Worm (Caenorhabditis elegans) whole organism, young adult: ENCODE results near the gene agr-1.

Source experiments
- C06A6.2 ChIP-seq: fragments of 200-800 bp; sonication (Bioruptor generic); conservative IDR thresholded peaks from 2 replicates; pipeline ENCODE4 v1.3.6; 2022; ENCODE audit warnings: missing genetic modification characterization, missing compliant biosample characterization
- D2030.7 ChIP-seq: fragments of 200-800 bp; sonication (Bioruptor generic); IDR thresholded peaks from 2 replicates; pipeline ENCODE4 v1.3.6; 2022; ENCODE audit warnings: missing genetic modification reagents, missing genetic modification characterization, missing compliant biosample characterization
- F22D6.2 ChIP-seq: sonication (generic microtip); optimal IDR thresholded peaks from 2 replicates; lab custom pipeline; 2016; ENCODE audit warnings: mild to moderate bottlenecking, missing genetic modification characterization, missing compliant biosample characterization
- F37B4.10 ChIP-seq: fragments of 200-800 bp; sonication (Bioruptor generic); IDR thresholded peaks from 2 replicates; pipeline ENCODE4 v1.3.6; 2022; ENCODE audit warnings: missing genetic modification characterization, missing compliant biosample characterization
- F49E8.2 ChIP-seq: sonication (generic microtip); optimal IDR thresholded peaks from 3 replicates; lab custom pipeline; 2017; ENCODE audit warnings: missing genetic modification characterization, mild to moderate bottlenecking, missing compliant biosample characterization, antibody characterized with exemption, moderate library complexity; ENCODE audit not compliant: insufficient read depth
- T26A5.8 ChIP-seq: sonication (generic microtip); optimal IDR thresholded peaks from 2 replicates; lab custom pipeline; 2016; ENCODE audit warnings: missing genetic modification characterization, missing compliant biosample characterization
- cebp-1 ChIP-seq, 2 experiments: fragments of 200-800 bp in 1 of 2; sonication (Bioruptor generic) in 1 of 2; sonication (generic microtip) in 1 of 2; IDR thresholded peaks in 1 of 2; optimal IDR thresholded peaks in 1 of 2; 2 replicates each; pipeline versions ENCODE4 v1.3.6 to Lab custom; 2017 to 2022; ENCODE audit warnings: missing compliant biosample characterization in 2 of 2, missing genetic modification characterization in 2 of 2, mild to moderate bottlenecking in 1 of 2, missing genetic modification reagents in 1 of 2, moderate library complexity in 1 of 2
- cebp-2 ChIP-seq: fragments of 200-800 bp; sonication (Bioruptor generic); IDR thresholded peaks from 2 replicates; pipeline ENCODE4 v1.3.6; 2022; ENCODE audit warnings: missing genetic modification characterization, missing compliant biosample characterization
- ceh-91 ChIP-seq: fragments of 200-800 bp; sonication (Bioruptor generic); IDR thresholded peaks from 2 replicates; pipeline ENCODE4 v1.3.6; 2022; ENCODE audit warnings: missing genetic modification reagents, missing genetic modification characterization, missing compliant biosample characterization
- efl-1 ChIP-seq: fragments of 150-350 bp; optimal IDR thresholded peaks from 2 replicates; lab custom pipeline; 2014; ENCODE audit warnings: missing biosample characterization, missing genetic modification reagents, missing genetic modification characterization
- egl-18 ChIP-seq: fragments of 200-800 bp; sonication (Bioruptor generic); IDR thresholded peaks from 2 replicates; pipeline ENCODE4 v1.3.6; 2022; ENCODE audit warnings: missing genetic modification reagents, missing genetic modification characterization, missing compliant biosample characterization
- gei-17 ChIP-seq: fragments of 200-800 bp; sonication (Bioruptor generic); optimal IDR thresholded peaks from 2 replicates; lab custom pipeline; 2018; ENCODE audit warnings: mild to moderate bottlenecking, missing genetic modification characterization, missing compliant biosample characterization
- hsf-1 ChIP-seq: fragments of 200-800 bp; sonication (Bioruptor generic); IDR thresholded peaks from 2 replicates; pipeline ENCODE4 v1.3.6; 2022; ENCODE audit warnings: missing genetic modification reagents, missing genetic modification characterization, missing compliant biosample characterization
- lag-1 ChIP-seq: fragments of 200-800 bp; sonication (Bioruptor generic); IDR thresholded peaks from 2 replicates; pipeline ENCODE4 v1.3.6; 2022; ENCODE audit warnings: missing genetic modification reagents, missing genetic modification characterization, missing compliant biosample characterization
- lin-35 ChIP-seq, 3 experiments: fragments of 150-350 bp in 2 of 3; sonication (generic microtip) in 1 of 3; optimal IDR thresholded peaks; 2 replicates each; lab custom pipeline; 2014 to 2018; ENCODE audit warnings: missing biosample characterization in 3 of 3, missing genetic modification characterization in 3 of 3, missing genetic modification reagents in 3 of 3
- lin-40 ChIP-seq: sonication (generic microtip); optimal IDR thresholded peaks from 2 replicates; lab custom pipeline; 2016; ENCODE audit warnings: missing genetic modification characterization, mild to moderate bottlenecking, missing compliant biosample characterization, missing genotype, missing genetic modification reagents
- lsl-1 ChIP-seq: fragments of 200-800 bp; sonication (Bioruptor generic); optimal IDR thresholded peaks from 2 replicates; lab custom pipeline; 2018; ENCODE audit warnings: mild to moderate bottlenecking, missing genetic modification characterization, moderate library complexity, missing compliant biosample characterization
- madf-6 ChIP-seq: fragments of 200-800 bp; sonication (Bioruptor generic); IDR thresholded peaks from 2 replicates; pipeline ENCODE4 v1.3.6; 2022; ENCODE audit warnings: missing genetic modification reagents, missing genetic modification characterization, missing compliant biosample characterization
- madf-8 ChIP-seq: fragments of 200-800 bp; sonication (Bioruptor generic); conservative IDR thresholded peaks from 2 replicates; pipeline ENCODE4 v1.3.6; 2022; ENCODE audit warnings: missing genetic modification reagents, missing genetic modification characterization, missing compliant biosample characterization
- mes-4 ChIP-seq: sonication (generic microtip); optimal IDR thresholded peaks from 2 replicates; lab custom pipeline; 2016; ENCODE audit warnings: missing genotype, missing genetic modification characterization, missing compliant biosample characterization
- nhr-80 ChIP-seq: sonication (generic microtip); optimal IDR thresholded peaks from 2 replicates; lab custom pipeline; 2016; ENCODE audit warnings: missing genetic modification characterization, missing compliant biosample characterization
- pbrm-1 ChIP-seq: fragments of 200-800 bp; sonication (Bioruptor generic); IDR thresholded peaks from 2 replicates; pipeline ENCODE4 v1.3.6; 2022; ENCODE audit warnings: missing genetic modification reagents, missing genetic modification characterization, missing compliant biosample characterization
- snpc-1.1 ChIP-seq: sonication (generic microtip); optimal IDR thresholded peaks from 2 replicates; lab custom pipeline; 2017; ENCODE audit warnings: missing genetic modification characterization, mild to moderate bottlenecking, missing compliant biosample characterization, antibody characterized with exemption, moderate library complexity, missing genotype, missing genetic modification reagents; ENCODE audit not compliant: insufficient read depth
- snpc-1.3 ChIP-seq: sonication (generic microtip); optimal IDR thresholded peaks from 2 replicates; lab custom pipeline; 2017; ENCODE audit warnings: missing genetic modification characterization, mild to moderate bottlenecking, missing compliant biosample characterization, antibody characterized with exemption, moderate library complexity, missing genotype, missing genetic modification reagents; ENCODE audit not compliant: insufficient read depth
- snpc-4 ChIP-seq, 5 experiments: fragments of 150-350 bp in 1 of 5; sonication (generic microtip) in 4 of 5; optimal IDR thresholded peaks; 2 replicates each; lab custom pipeline; 2014 to 2018; ENCODE audit warnings: missing genetic modification characterization in 5 of 5, missing biosample characterization in 3 of 5, antibody characterized with exemption in 2 of 5, mild to moderate bottlenecking in 2 of 5, missing compliant biosample characterization in 2 of 5, missing genotype in 2 of 5, moderate library complexity in 2 of 5, missing genetic modification reagents in 1 of 5
- tbp1 ChIP-seq: fragments of 200-800 bp; sonication (Bioruptor generic); optimal IDR thresholded peaks from 2 replicates; lab custom pipeline; 2018; ENCODE audit warnings: mild to moderate bottlenecking, missing genetic modification characterization, missing compliant biosample characterization
- tlf-1 ChIP-seq: fragments of 200-800 bp; sonication (Bioruptor generic); optimal IDR thresholded peaks from 2 replicates; lab custom pipeline; 2018; ENCODE audit warnings: mild to moderate bottlenecking, missing genetic modification characterization, missing compliant biosample characterization
- xnd-1 ChIP-seq: sonication (generic microtip); optimal IDR thresholded peaks from 2 replicates; lab custom pipeline; 2016; ENCODE audit warnings: missing genotype, missing genetic modification reagents, missing genetic modification characterization, missing compliant biosample characterization
- ztf-25 ChIP-seq: fragments of 200-800 bp; sonication (Bioruptor generic); IDR thresholded peaks from 2 replicates; pipeline ENCODE4 v1.3.6; 2022; ENCODE audit warnings: missing genetic modification reagents, missing genetic modification characterization, missing compliant biosample characterization

Gene agr-1

DNA sequence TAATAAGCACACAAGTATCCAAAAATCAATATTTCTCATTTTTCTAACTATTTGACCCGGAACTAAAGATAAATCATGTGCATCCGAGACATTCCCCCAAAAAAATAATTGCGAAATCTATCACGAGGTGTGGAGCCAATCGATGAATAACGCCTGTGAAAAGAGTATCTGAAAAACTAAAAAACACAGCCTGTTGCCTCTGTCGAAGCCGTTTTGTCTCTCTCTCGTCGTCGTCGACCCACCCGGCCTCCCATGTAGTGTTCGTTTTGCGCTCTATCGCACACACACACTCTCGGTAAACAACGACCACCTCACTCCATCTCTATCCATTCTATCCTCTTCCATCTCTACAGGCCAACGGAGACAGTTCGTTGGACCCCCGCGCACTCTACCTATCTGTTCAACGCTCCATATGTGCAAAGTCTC lies 7.8 kb upstream of the agr-1 start (continued):
- TF ChIP-seq egl-18 (GFP tag; lab: Robert Waterston, UW) = no peak
- peak; percentile 42 for TF ChIP-seq tlf-1 (GFP tag; lab: Kevin White, UChicago)
- peak; percentile 23 for TF ChIP-seq lin-40 (tag; lab: Kevin White, UChicago)
- peak; percentile 14 for TF ChIP-seq gei-17 (GFP tag; lab: Kevin White, UChicago)
- no peak for TF ChIP-seq ztf-25
- TF ChIP-seq pbrm-1 (GFP tag; lab: Robert Waterston, UW) = 0 out of 2 replicates have a peak, but pooled peaks have one; percentile 33
- TF ChIP-seq lin-35 (GFP tag; optimal IDR thresholded peaks at IDR 0.05; lab: Kevin White, UChicago) = peak in 1 of 3 experiments; percentile 41
- no peak for TF ChIP-seq mes-4 (tag; lab: Kevin White, UChicago)
- TF ChIP-seq lag-1 (GFP tag; lab: Robert Waterston, UW) = no peak
- TF ChIP-seq nhr-80 (tag; lab: Kevin White, UChicago) = peak; percentile 58
- 0 out of 2 replicates have a peak, but pooled peaks have one; percentile 15 for TF ChIP-seq cebp-2 (GFP tag; lab: Robert Waterston, UW)
- TF ChIP-seq tbp1 (GFP tag; lab: Kevin White, UChicago) = peak; percentile 26

DNA sequence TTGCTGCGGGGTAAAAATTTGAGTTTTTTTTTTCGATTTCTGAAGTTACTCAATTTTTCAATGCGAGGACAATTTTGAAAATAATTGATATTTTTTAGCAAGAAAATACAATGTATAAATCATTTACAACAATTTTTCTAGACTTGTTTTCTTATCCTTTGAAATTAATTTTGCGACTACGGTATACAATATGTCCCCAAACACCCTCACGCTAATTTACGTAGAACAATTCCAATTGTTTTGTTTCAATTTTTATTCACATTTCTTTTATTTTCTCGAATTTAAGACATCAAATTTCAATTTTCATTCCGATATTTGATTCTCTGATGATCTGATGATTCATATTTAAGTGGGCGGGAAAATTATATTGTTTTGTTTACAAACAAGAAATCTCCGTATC lies 7.0 kb upstream of the agr-1 start:
- TF ChIP-seq F22D6.2 (tag; lab: Kevin White, UChicago) (no peak), F49E8.2 (tag; lab: Kevin White, UChicago) (no peak), T26A5.8 (no peak), ceh-91 (0 out of 2 replicates have a peak, but pooled peaks have one; percentile 35), efl-1 (GFP tag; lab: Kevin White, UChicago) (peak; percentile 48), xnd-1 (tag; lab: Kevin White, UChicago) (peak; percentile 73), snpc-1.3 (peak; percentile 37), snpc-4 (GFP tag; optimal IDR thresholded peaks at IDR 0.05; lab: Kevin White, UChicago) (no peak), snpc-4 (tag; optimal IDR thresholded peaks at IDR 0.05; lab: Kevin White, UChicago) (no peak), madf-6 (GFP tag; lab: Robert Waterston, UW) (peak; percentile 91), madf-8 (GFP tag; lab: Robert Waterston, UW) (peak; percentile 85), F37B4.10 (GFP tag; lab: Robert Waterston, UW) (no peak), lsl-1 (GFP tag; lab: Kevin White, UChicago) (peak; percentile 81)

DNA sequence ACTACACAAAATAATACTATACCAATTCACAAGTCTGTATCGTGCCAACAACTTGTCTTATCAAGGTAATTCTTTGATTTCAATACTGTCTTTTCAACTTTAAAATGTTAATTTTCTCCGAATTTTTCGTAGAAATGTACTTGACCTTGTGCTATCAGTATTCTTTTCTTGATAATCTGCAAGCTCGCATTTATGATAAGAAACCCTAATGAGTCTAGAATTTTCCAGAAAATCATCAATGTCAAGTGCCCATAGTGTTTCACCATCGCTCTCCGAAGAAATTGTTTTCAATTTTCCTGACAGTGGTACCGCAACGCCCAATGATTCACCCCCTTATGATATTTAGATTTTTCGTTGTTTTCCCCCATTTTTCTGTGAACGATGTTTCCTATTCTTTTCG lies 6.3 kb upstream of the agr-1 start:
- peak; percentile 44 for TF ChIP-seq nhr-80 (tag; lab: Kevin White, UChicago)
- peak; percentile 48; the same call in 1 of the 2 replicates for TF ChIP-seq hsf-1
- no peak for TF ChIP-seq cebp-1 (GFP tag; IDR thresholded peaks at IDR 0.05; lab: Robert Waterston, UW)
- TF ChIP-seq cebp-1 (tag; optimal IDR thresholded peaks at IDR 0.05; lab: Kevin White, UChicago) = peak; percentile 9
- no peak for TF ChIP-seq D2030.7 (GFP tag; lab: Robert Waterston, UW)
- TF ChIP-seq, all 124 proteins: peak for 3

DNA sequence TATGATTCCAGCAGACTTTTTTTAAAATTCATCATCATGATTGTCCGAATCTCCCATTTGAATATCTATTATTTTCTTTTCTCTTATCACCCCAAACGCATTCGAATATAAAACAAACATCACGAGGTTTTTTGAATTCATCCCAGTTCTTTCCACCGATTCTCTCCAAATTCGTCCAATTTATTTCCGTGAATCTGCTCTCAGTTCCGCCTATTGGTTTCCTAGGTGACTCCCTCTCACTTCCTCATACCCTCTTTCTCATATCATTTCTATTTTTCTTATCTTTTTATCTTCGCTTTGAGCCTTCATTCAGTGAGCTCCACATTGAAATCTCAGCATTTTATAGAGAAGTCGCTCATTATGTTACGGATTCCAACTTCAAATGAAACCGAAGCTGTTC lies 4.1 kb upstream of the agr-1 start, which contains the start of gene T13C2.7:
T13C2.7 (plus strand) TSS at position 301 of the 400 bp plus-strand sequence.
- TF ChIP-seq madf-8 (GFP tag; lab: Robert Waterston, UW) (no peak), xnd-1 (tag; lab: Kevin White, UChicago) (no peak), C06A6.2 (GFP tag; lab: Robert Waterston, UW) (no peak), madf-6 (GFP tag; lab: Robert Waterston, UW) (no peak), snpc-1.1 (tag; lab: Kevin White, UChicago) (no peak)
